Worm (Caenorhabditis elegans): ENCODE results near the gene srh-244.

Gene srh-244

ce11 chrV:7374090-7374489 lies 30.5 kb downstream of the srh-244 start, which contains the start of gene srx-56:
srx-56 (plus strand) TSS chrV:7374390.
- TF ChIP-seq pqm-1 (tag; optimal IDR thresholded peaks at IDR 0.05) (no peak), nhr-43 (tag; optimal IDR thresholded peaks at IDR 0.05; ENCODE audit: poor library complexity, severe bottlenecking) (no peak), mdl-1 (tag; optimal IDR thresholded peaks at IDR 0.05) (no peak), nhr-23 (tag; optimal IDR thresholded peaks at IDR 0.05) (no peak), lsy-12 (tag; optimal IDR thresholded peaks at IDR 0.05) (no peak), egl-5 (tag; optimal IDR thresholded peaks at IDR 0.05) (no peak), unc-62 (GFP tag; optimal IDR thresholded peaks at IDR 0.05) (no peak)

- no peak for TF ChIP-seq nhr-43 (tag; optimal IDR thresholded peaks at IDR 0.05; ENCODE audit: poor library complexity, severe bottlenecking)
- no peak for TF ChIP-seq nhr-11 (tag; optimal IDR thresholded peaks at IDR 0.05)
- no peak for TF ChIP-seq ama-1 (optimal IDR thresholded peaks at IDR 0.05)
Observed at ce11 chrV:7379384-7379783, 35.8 kb downstream of the srh-244 start, which contains the start of gene srsx-24. srsx-24 (minus strand) TSS chrV:7379484.

- no peak for TF ChIP-seq hmg-11 (tag; optimal IDR thresholded peaks at IDR 0.05)
Observed at ce11 chrV:7381008-7381407, 37.4 kb downstream of the srh-244 start, which contains the start of gene C03G6.17. C03G6.17 (minus strand) TSS chrV:7381108.

ce11 chrV:7386052-7386573 lies 42.5 kb downstream of the srh-244 start, which contains the start of gene srp-6:
srp-6 (minus strand) TSS chrV:7386102.
- TF ChIP-seq pha-4 (tag; optimal IDR thresholded peaks at IDR 0.05) (peak; percentile 1), eor-1 (tag; optimal IDR thresholded peaks at IDR 0.05) (no peak), snpc-4 (tag; optimal IDR thresholded peaks at IDR 0.05) (no peak), fos-1 (tag; optimal IDR thresholded peaks at IDR 0.05) (no peak), R02D3.7 (tag; optimal IDR thresholded peaks at IDR 0.05) (no peak), skn-1 (tag; optimal IDR thresholded peaks at IDR 0.05) (no peak), nhr-77 (tag; optimal IDR thresholded peaks at IDR 0.05) (no peak), ama-1 (optimal IDR thresholded peaks at IDR 0.05) (no peak)

- TF ChIP-seq pha-4 (tag; optimal IDR thresholded peaks at IDR 0.05) (no peak), R02D3.7 (tag; optimal IDR thresholded peaks at IDR 0.05) (no peak), ceh-16 (tag; optimal IDR thresholded peaks at IDR 0.05) (no peak)
Observed at ce11 chrV:7387755-7388154, 44.1 kb downstream of the srh-244 start, which contains the start of gene C02H6.3. C02H6.3 (minus strand) TSS chrV:7387855.

- TF ChIP-seq mml-1 (tag; optimal IDR thresholded peaks at IDR 0.05) (no peak), ceh-16 (tag; optimal IDR thresholded peaks at IDR 0.05) (no peak), egl-5 (tag; optimal IDR thresholded peaks at IDR 0.05) (no peak), elt-2 (tag; optimal IDR thresholded peaks at IDR 0.05) (no peak), nhr-77 (tag; optimal IDR thresholded peaks at IDR 0.05) (no peak), nhr-25 (tag; optimal IDR thresholded peaks at IDR 0.05) (no peak), zag-1 (tag; optimal IDR thresholded peaks at IDR 0.05) (no peak), snpc-4 (tag; optimal IDR thresholded peaks at IDR 0.05) (no peak), nhr-76 (tag; optimal IDR thresholded peaks at IDR 0.05) (no peak), egl-27 (tag; optimal IDR thresholded peaks at IDR 0.05) (no peak), eor-1 (tag; optimal IDR thresholded peaks at IDR 0.05) (no peak), nhr-12 (tag; optimal IDR thresholded peaks at IDR 0.05) (no peak), pqm-1 (tag; optimal IDR thresholded peaks at IDR 0.05) (no peak), ztf-11 (tag; optimal IDR thresholded peaks at IDR 0.05) (no peak), elt-1 (tag; optimal IDR thresholded peaks at IDR 0.05) (no peak), mdl-1 (tag; optimal IDR thresholded peaks at IDR 0.05) (no peak)
Observed at ce11 chrV:7389771-7390170, 46.1 kb downstream of the srh-244 start, which contains the start of gene C02H6.1. C02H6.1 (minus strand) TSS chrV:7389871.

- TF ChIP-seq pqm-1 (tag; optimal IDR thresholded peaks at IDR 0.05) (peak; percentile 9), pha-4 (tag; optimal IDR thresholded peaks at IDR 0.05) (peak; percentile 48), elt-2 (tag; optimal IDR thresholded peaks at IDR 0.05) (peak; percentile 60), nhr-43 (tag; optimal IDR thresholded peaks at IDR 0.05; ENCODE audit: poor library complexity, severe bottlenecking) (no peak), lin-39 (tag; optimal IDR thresholded peaks at IDR 0.05) (no peak)
Observed at ce11 chrV:7391933-7392332, 48.3 kb downstream of the srh-244 start, which contains the start of gene fbxa-105. fbxa-105 (minus strand) TSS chrV:7392029.

Data from whole organism, L3 larva.